Fruit fly (Drosophila melanogaster) whole organism, embryonic: ENCODE data around the gene Vm34Ca.

Experiments used
- Atf6 ChIP-seq: fragments of 200-800 bp; sonication (Bioruptor generic); IDR thresholded peaks from 2 replicates; pipeline ENCODE4 v1.3.6; 2022; ENCODE audit warnings: missing biosample characterization, missing genetic modification characterization
- B-H2 ChIP-seq: fragments of 200-800 bp; sonication (Bioruptor generic); optimal IDR thresholded peaks from 2 replicates; lab custom pipeline; 2018; ENCODE audit warnings: missing biosample characterization, mild to moderate bottlenecking, missing genetic modification characterization
- Blimp-1 ChIP-seq: fragments of 200-800 bp; sonication (Bioruptor generic); optimal IDR thresholded peaks from 3 replicates; lab custom pipeline; 2018; ENCODE audit warnings: missing biosample characterization, missing genetic modification characterization, mild to moderate bottlenecking, moderate library complexity, missing genetic modification reagents
- CG10147 ChIP-seq: fragments of 200-800 bp; sonication (Bioruptor generic); optimal IDR thresholded peaks from 2 replicates; lab custom pipeline; 2019; ENCODE audit warnings: missing biosample characterization, mild to moderate bottlenecking, missing genetic modification characterization, moderate library complexity
- CG1024 ChIP-seq: fragments of 200-800 bp; sonication (Bioruptor generic); IDR thresholded peaks from 2 replicates; pipeline ENCODE4 v1.3.6; 2022; ENCODE audit warnings: missing biosample characterization, missing genetic modification characterization
- CG10274 ChIP-seq: fragments of 200-800 bp; sonication (Bioruptor generic); optimal IDR thresholded peaks from 3 replicates; lab custom pipeline; 2017; ENCODE audit warnings: missing biosample characterization, mild to moderate bottlenecking, missing genetic modification characterization
- CG10565 ChIP-seq: fragments of 200-800 bp; sonication (Bioruptor generic); optimal IDR thresholded peaks from 3 replicates; lab custom pipeline; 2016; ENCODE audit warnings: missing biosample characterization, mild to moderate bottlenecking, missing genetic modification characterization
- CG11723 ChIP-seq: fragments of 200-800 bp; sonication (Bioruptor generic); optimal IDR thresholded peaks from 2 replicates; lab custom pipeline; 2017; ENCODE audit warnings: missing biosample characterization, mild to moderate bottlenecking, missing genetic modification characterization
- CG12391 ChIP-seq: fragments of 200-800 bp; sonication (Bioruptor generic); optimal IDR thresholded peaks from 3 replicates; lab custom pipeline; 2018; ENCODE audit warnings: missing biosample characterization, mild to moderate bottlenecking, missing genetic modification characterization, moderate library complexity
- CG1792 ChIP-seq: fragments of 200-800 bp; sonication (Bioruptor generic); optimal IDR thresholded peaks from 2 replicates; lab custom pipeline; 2016; ENCODE audit warnings: missing biosample characterization, missing genetic modification characterization
- CG2120 ChIP-seq: fragments of 200-800 bp; sonication (Bioruptor generic); optimal IDR thresholded peaks from 3 replicates; lab custom pipeline; 2016; ENCODE audit warnings: missing biosample characterization, missing genetic modification characterization
- CG2678 ChIP-seq: fragments of 200-800 bp; sonication (Bioruptor generic); optimal IDR thresholded peaks from 3 replicates; lab custom pipeline; 2019; ENCODE audit warnings: missing biosample characterization, mild to moderate bottlenecking, missing genetic modification characterization, moderate library complexity
- CG33557 ChIP-seq: fragments of 200-800 bp; sonication (Bioruptor generic); optimal IDR thresholded peaks from 2 replicates; lab custom pipeline; 2019; ENCODE audit warnings: missing biosample characterization, mild to moderate bottlenecking, missing genetic modification characterization, moderate library complexity
- CG3847 ChIP-seq: fragments of 200-800 bp; sonication (Bioruptor generic); IDR thresholded peaks from 2 replicates; pipeline ENCODE4 v1.3.6; 2022; ENCODE audit warnings: missing biosample characterization, missing genetic modification characterization
- CG4282 ChIP-seq: fragments of 200-800 bp; sonication (Bioruptor generic); optimal IDR thresholded peaks from 2 replicates; lab custom pipeline; 2016; ENCODE audit warnings: missing biosample characterization, missing genetic modification characterization
- CG4854 ChIP-seq: fragments of 200-800 bp; sonication (Bioruptor generic); optimal IDR thresholded peaks from 2 replicates; lab custom pipeline; 2016; ENCODE audit warnings: missing biosample characterization, missing genetic modification characterization, inconsistent platforms
- CG8478 ChIP-seq: fragments of >200 bp; optimal IDR thresholded peaks from 2 replicates; lab custom pipeline; 2018
- CG9817 ChIP-seq: fragments of 200-800 bp; sonication (Bioruptor generic); optimal IDR thresholded peaks from 2 replicates; lab custom pipeline; 2018; ENCODE audit warnings: missing biosample characterization, mild to moderate bottlenecking, missing genetic modification characterization, moderate library complexity
- CG9932 ChIP-seq: fragments of 200-800 bp; sonication (Bioruptor generic); IDR thresholded peaks from 2 replicates; pipeline ENCODE4 v1.3.6; 2022; ENCODE audit warnings: missing biosample characterization, missing genetic modification characterization
- Dbx ChIP-seq: fragments of 200-800 bp; sonication (Bioruptor generic); IDR thresholded peaks from 3 replicates; pipeline ENCODE4 v1.3.6; 2022; ENCODE audit warnings: missing biosample characterization, missing genetic modification characterization
- GATAe ChIP-seq: fragments of 200-800 bp; sonication (Bioruptor generic); conservative IDR thresholded peaks from 2 replicates; pipeline ENCODE4 v1.3.6; 2022; ENCODE audit warnings: missing biosample characterization, missing genetic modification characterization
- Hand ChIP-seq: fragments of 200-800 bp; sonication (Bioruptor generic); optimal IDR thresholded peaks from 2 replicates; lab custom pipeline; 2017; ENCODE audit warnings: mild to moderate bottlenecking, missing biosample characterization, missing genetic modification reagents, missing genetic modification characterization
- Hr51 ChIP-seq, 2 experiments: fragments of 200-800 bp; sonication (Bioruptor generic); optimal IDR thresholded peaks; 2 replicates in 1 of 2; 3 replicates in 1 of 2; lab custom pipeline; 2016 to 2018; ENCODE audit warnings: missing biosample characterization in 2 of 2, missing genetic modification characterization in 2 of 2, mild to moderate bottlenecking in 1 of 2, moderate library complexity in 1 of 2
- NC2α ChIP-seq: fragments of 200-800 bp; sonication (Bioruptor generic); optimal IDR thresholded peaks from 2 replicates; lab custom pipeline; 2016; ENCODE audit warnings: missing biosample characterization, missing genetic modification characterization
- Nf-YB ChIP-seq: fragments of 200-800 bp; sonication (Bioruptor generic); optimal IDR thresholded peaks from 3 replicates; lab custom pipeline; 2019; ENCODE audit warnings: missing biosample characterization, mild to moderate bottlenecking, missing genetic modification characterization, moderate library complexity
- Rfx ChIP-seq: fragments of 200-800 bp; sonication (Bioruptor generic); IDR thresholded peaks from 2 replicates; pipeline ENCODE4 v1.3.6; 2022; ENCODE audit warnings: missing biosample characterization, missing genetic modification characterization
- Rx ChIP-seq: fragments of 200-800 bp; sonication (Bioruptor generic); IDR thresholded peaks from 2 replicates; pipeline ENCODE4 v1.3.6; 2022; ENCODE audit warnings: missing biosample characterization, missing genetic modification characterization
- Side ChIP-seq: fragments of 200-800 bp; sonication (Bioruptor generic); optimal IDR thresholded peaks from 2 replicates; lab custom pipeline; 2016; ENCODE audit warnings: missing biosample characterization, missing genetic modification characterization
- ap ChIP-seq: fragments of 200-800 bp; sonication (Bioruptor generic); IDR thresholded peaks from 2 replicates; pipeline ENCODE4 v1.3.6; 2022; ENCODE audit warnings: missing biosample characterization, missing genetic modification characterization
- cwo ChIP-seq: fragments of 200-800 bp; sonication (Bioruptor generic); optimal IDR thresholded peaks from 3 replicates; lab custom pipeline; 2017; ENCODE audit warnings: missing biosample characterization, missing genetic modification characterization, mild to moderate bottlenecking, moderate library complexity, missing genetic modification reagents
- dmrt11E ChIP-seq: fragments of 200-800 bp; sonication (Bioruptor generic); optimal IDR thresholded peaks from 3 replicates; lab custom pipeline; 2018; ENCODE audit warnings: missing biosample characterization, mild to moderate bottlenecking, missing genetic modification characterization, moderate library complexity
- dmrt99B ChIP-seq: fragments of 200-800 bp; sonication (Bioruptor generic); optimal IDR thresholded peaks from 2 replicates; lab custom pipeline; 2018; ENCODE audit warnings: missing biosample characterization, mild to moderate bottlenecking, missing genetic modification characterization, moderate library complexity
- ems ChIP-seq: fragments of 200-800 bp; sonication (Bioruptor generic); optimal IDR thresholded peaks from 3 replicates; lab custom pipeline; 2016; ENCODE audit warnings: missing biosample characterization, missing genetic modification characterization
- eve ChIP-seq, 2 experiments: fragments of >200 bp; optimal IDR thresholded peaks; 2 replicates each; lab custom pipeline; 2017; ENCODE audit warnings: missing biosample characterization in 2 of 2, missing genetic modification characterization in 2 of 2
- ewg ChIP-seq: fragments of 200-800 bp; sonication (Bioruptor generic); optimal IDR thresholded peaks from 3 replicates; lab custom pipeline; 2017; ENCODE audit warnings: mild to moderate bottlenecking, missing biosample characterization, missing genetic modification reagents, missing genetic modification characterization
- fru ChIP-seq: fragments of >200 bp; optimal IDR thresholded peaks from 2 replicates; lab custom pipeline; 2017
- grn ChIP-seq: fragments of 200-800 bp; sonication (Bioruptor generic); optimal IDR thresholded peaks from 3 replicates; lab custom pipeline; 2017; ENCODE audit warnings: missing biosample characterization, missing genetic modification characterization
- ham ChIP-seq: fragments of 200-800 bp; sonication (Bioruptor generic); IDR thresholded peaks from 2 replicates; pipeline ENCODE4 v1.3.6; 2022; ENCODE audit warnings: missing biosample characterization, missing genetic modification characterization
- jumu ChIP-seq: fragments of 200-800 bp; sonication (Bioruptor generic); optimal IDR thresholded peaks from 3 replicates; lab custom pipeline; 2016; ENCODE audit warnings: missing biosample characterization, missing genetic modification characterization
- kay ChIP-seq: fragments of 200-800 bp; sonication (Bioruptor generic); optimal IDR thresholded peaks from 2 replicates; lab custom pipeline; 2016; ENCODE audit warnings: missing biosample characterization, missing genetic modification characterization
- nmo ChIP-seq: fragments of 200-800 bp; sonication (Bioruptor generic); optimal IDR thresholded peaks from 2 replicates; lab custom pipeline; 2018; ENCODE audit warnings: missing biosample characterization, mild to moderate bottlenecking, missing genetic modification characterization, moderate library complexity
- odd ChIP-seq: fragments of 200-800 bp; sonication (Bioruptor generic); optimal IDR thresholded peaks from 2 replicates; lab custom pipeline; 2017; ENCODE audit warnings: missing biosample characterization, mild to moderate bottlenecking, missing genetic modification characterization
- prd ChIP-seq, 3 experiments: fragments of >200 bp in 2 of 3; fragments of 200-800 bp in 1 of 3; sonication (Bioruptor generic) in 1 of 3; optimal IDR thresholded peaks in 2 of 3; IDR thresholded peaks in 1 of 3; 2 replicates in 2 of 3; 3 replicates in 1 of 3; pipeline versions ENCODE4 v1.3.6 to Lab custom; 2017 to 2022; ENCODE audit warnings: missing biosample characterization in 1 of 3, missing genetic modification characterization in 1 of 3
- sc ChIP-seq, 3 experiments: fragments of >200 bp in 2 of 3; fragments of 200-800 bp in 1 of 3; sonication (Bioruptor generic) in 1 of 3; optimal IDR thresholded peaks; 2 replicates in 2 of 3; 3 replicates in 1 of 3; lab custom pipeline; 2017; ENCODE audit warnings: mild to moderate bottlenecking in 1 of 3, missing biosample characterization in 1 of 3, missing genetic modification characterization in 1 of 3, missing genetic modification reagents in 1 of 3
- sob ChIP-seq: fragments of 200-800 bp; sonication (Bioruptor generic); IDR thresholded peaks from 2 replicates; pipeline ENCODE4 v1.3.6; 2022; ENCODE audit warnings: missing biosample characterization, missing genetic modification characterization
- ttk ChIP-seq: fragments of 200-800 bp; sonication (Bioruptor generic); IDR thresholded peaks from 2 replicates; pipeline ENCODE4 v2.1.2; 2022; ENCODE audit warnings: missing biosample characterization, missing genetic modification characterization
- z ChIP-seq: fragments of 200-800 bp; sonication (Bioruptor generic); IDR thresholded peaks from 3 replicates; pipeline ENCODE4 v1.3.6; 2022; ENCODE audit warnings: missing biosample characterization, missing genetic modification characterization
- zf30C ChIP-seq: fragments of 200-800 bp; sonication (Bioruptor generic); optimal IDR thresholded peaks from 3 replicates; lab custom pipeline; 2018; ENCODE audit warnings: missing biosample characterization, mild to moderate bottlenecking, missing genetic modification characterization

Gene Vm34Ca

dm6 chr2L:13373435-13374242, 37.8 kb downstream of the Vm34Ca start, which contains the start of the genes Bdp1 and CG6565 (continued):
- no peak for TF ChIP-seq prd (optimal IDR thresholded peaks at IDR 0.05; lab: Kevin White, UChicago)
- TF ChIP-seq prd (GFP tag; IDR thresholded peaks at IDR 0.05; lab: Robert Waterston, UW): peak; percentile 98
- TF ChIP-seq dmrt99B (tag; lab: Kevin White, UChicago): peak; percentile 95
- TF ChIP-seq Dbx (GFP tag; lab: Robert Waterston, UW): peak; percentile 97
- TF ChIP-seq CG10274: peak; percentile 88
- TF ChIP-seq Rx (GFP tag; lab: Robert Waterston, UW): peak; percentile 93
- TF ChIP-seq eve (GFP tag; optimal IDR thresholded peaks at IDR 0.05; lab: Kevin White, UChicago): peak in 1 of 2 experiments; percentile 90
- peak; percentile 98 for TF ChIP-seq CG12391 (tag; lab: Kevin White, UChicago)
- TF ChIP-seq ewg (GFP tag; lab: Kevin White, UChicago): peak; percentile 97
- TF ChIP-seq CG4282: peak; percentile 99
- peak; percentile 82 for TF ChIP-seq Nf-YB (GFP tag; lab: Kevin White, UChicago)
- TF ChIP-seq Blimp-1 (GFP tag; lab: Kevin White, UChicago): peak; percentile 92
- TF ChIP-seq Rfx (GFP tag; lab: Robert Waterston, UW): peak; percentile 96
- TF ChIP-seq sc (optimal IDR thresholded peaks at IDR 0.05; lab: Kevin White, UChicago): no peak
- TF ChIP-seq sc (GFP tag; optimal IDR thresholded peaks at IDR 0.05; lab: Kevin White, UChicago): peak; percentile 97
- peak; percentile 92 for TF ChIP-seq cwo (GFP tag; lab: Kevin White, UChicago)
- peak; percentile 96 for TF ChIP-seq Atf6 (GFP tag; lab: Robert Waterston, UW)
- peak; percentile 96 for TF ChIP-seq CG33557
- TF ChIP-seq B-H2 (GFP tag; lab: Kevin White, UChicago): peak; percentile 95
- TF ChIP-seq Hand (GFP tag; lab: Kevin White, UChicago): peak; percentile 80
- peak; percentile 91 for TF ChIP-seq ttk (GFP tag; lab: Robert Waterston, UW)
- peak; percentile 76 for TF ChIP-seq CG1024 (GFP tag; lab: Robert Waterston, UW)
- peak; percentile 98 for TF ChIP-seq dmrt11E (tag; lab: Kevin White, UChicago)
- TF ChIP-seq Side: peak; percentile 98
- TF ChIP-seq CG9932 (GFP tag; lab: Robert Waterston, UW): peak; percentile 98
- peak; percentile 79 for TF ChIP-seq GATAe (GFP tag; lab: Robert Waterston, UW)
- TF ChIP-seq CG1792 (GFP tag; lab: Kevin White, UChicago): peak; percentile 97
- TF ChIP-seq jumu: peak; percentile 99
- peak; percentile 95 for TF ChIP-seq NC2α (GFP tag; lab: Kevin White, UChicago)
- peak; percentile 96 to 98 for TF ChIP-seq Hr51 (GFP tag; optimal IDR thresholded peaks at IDR 0.05; lab: Kevin White, UChicago)
- TF ChIP-seq fru (lab: Kevin White, UChicago): no peak
- TF ChIP-seq CG3847 (GFP tag; lab: Robert Waterston, UW): peak; percentile 98
- peak; percentile 99 for TF ChIP-seq CG2120 (GFP tag; lab: Kevin White, UChicago)
- TF ChIP-seq CG10147 (GFP tag; lab: Kevin White, UChicago): peak; percentile 93
- peak; percentile 81 for TF ChIP-seq ham (GFP tag; lab: Robert Waterston, UW)
- TF ChIP-seq CG2678 (tag; lab: Kevin White, UChicago): peak; percentile 97
- peak; percentile 97 for TF ChIP-seq CG9817 (tag; lab: Kevin White, UChicago)
- TF ChIP-seq ems: peak; percentile 98
- peak; percentile 90 for TF ChIP-seq odd (GFP tag; lab: Kevin White, UChicago)
- peak; percentile 97 for TF ChIP-seq sob (GFP tag; lab: Robert Waterston, UW)
- TF ChIP-seq grn: no peak
- peak; percentile 94 for TF ChIP-seq CG11723 (GFP tag; lab: Kevin White, UChicago)
- 0 out of 3 replicates have a peak, but pooled peaks have one; percentile 34 for TF ChIP-seq z
- TF ChIP-seq nmo (GFP tag; lab: Kevin White, UChicago): peak; percentile 99
- TF ChIP-seq zf30C: peak; percentile 93
- TF ChIP-seq CG10565: peak; percentile 94
- peak; percentile 95 for TF ChIP-seq kay
- TF ChIP-seq CG4854 (GFP tag; lab: Kevin White, UChicago): peak; percentile 97
- no peak for TF ChIP-seq CG8478 (lab: Kevin White, UChicago)
- peak; percentile 87 for TF ChIP-seq ap (GFP tag; lab: Robert Waterston, UW)
